Fruit fly (Drosophila melanogaster) whole organism, embryonic: Measurements from ENCODE around the gene Atat.

Experiments used
- Oli ChIP-seq: fragments of 200-800 bp; sonication (Bioruptor generic); optimal IDR thresholded peaks from 2 replicates; lab custom pipeline; 2018; ENCODE audit warnings: missing biosample characterization, mild to moderate bottlenecking, missing genetic modification characterization, moderate library complexity
- dmrt11E ChIP-seq: fragments of 200-800 bp; sonication (Bioruptor generic); optimal IDR thresholded peaks from 3 replicates; lab custom pipeline; 2018; ENCODE audit warnings: missing biosample characterization, mild to moderate bottlenecking, missing genetic modification characterization, moderate library complexity
- h ChIP-seq: fragments of >200 bp; optimal IDR thresholded peaks from 2 replicates; lab custom pipeline; 2017
- tna ChIP-seq: fragments of 200-800 bp; sonication (Bioruptor generic); IDR thresholded peaks from 2 replicates; pipeline ENCODE4 v1.3.6; 2022; ENCODE audit warnings: missing biosample characterization, missing genetic modification characterization; ENCODE audit not compliant: partially characterized antibody

dm6 chr3L:9398028-9398427, 28.5 kb downstream of the Atat start:
- TF ChIP-seq tna (no peak), h (lab: Kevin White, UChicago) (no peak), Oli (tag; lab: Kevin White, UChicago) (no peak), dmrt11E (tag; lab: Kevin White, UChicago) (no peak)
